Worm (Caenorhabditis elegans) whole organism, L4 larva: ENCODE results near the gene C06A1.7.
A peak's percentile ranks its signal among the peaks of the same experiment; 100 is the strongest.

Experiments used
- F26F4.8 ChIP-seq: fragments of 200-800 bp; sonication (Bioruptor generic); conservative IDR thresholded peaks from 2 replicates; pipeline ENCODE4 v1.3.6; 2022; ENCODE audit warnings: missing genetic modification characterization, missing compliant biosample characterization
- F44E2.7 ChIP-seq: fragments of 200-800 bp; sonication (Bioruptor generic); IDR thresholded peaks from 2 replicates; pipeline ENCODE4 v2.1.2; 2022; ENCODE audit warnings: missing genetic modification characterization, missing compliant biosample characterization
- R02D3.7 ChIP-seq: fragments of 150-350 bp; sonication (generic microtip); optimal IDR thresholded peaks from 3 replicates; lab custom pipeline; 2014; ENCODE audit warnings: missing biosample characterization, missing genetic modification characterization
- Y75B8A.6 ChIP-seq: fragments of 200-800 bp; sonication (Bioruptor generic); IDR thresholded peaks from 2 replicates; pipeline ENCODE4 v1.3.6; 2022; ENCODE audit warnings: missing genetic modification reagents, missing genetic modification characterization, missing compliant biosample characterization
- ZK337.2 ChIP-seq: fragments of 200-800 bp; sonication (Bioruptor generic); IDR thresholded peaks from 2 replicates; pipeline ENCODE4 v1.3.6; 2022; ENCODE audit warnings: missing genetic modification reagents, missing genetic modification characterization, missing compliant biosample characterization
- ama-1 ChIP-seq: fragments of 150-350 bp; optimal IDR thresholded peaks from 2 replicates; lab custom pipeline; 2014; ENCODE audit warnings: inconsistent platforms, mixed read lengths
- ceh-32 ChIP-seq: sonication (generic microtip); optimal IDR thresholded peaks from 2 replicates; lab custom pipeline; 2016; ENCODE audit warnings: mild to moderate bottlenecking, missing genetic modification characterization, missing compliant biosample characterization; ENCODE audit not compliant: poor library complexity
- cey-2 ChIP-seq: sonication (generic microtip); optimal IDR thresholded peaks from 3 replicates; lab custom pipeline; 2017; ENCODE audit warnings: missing genetic modification characterization, mild to moderate bottlenecking, missing compliant biosample characterization, antibody characterized with exemption, borderline replicate concordance; ENCODE audit not compliant: insufficient read depth
- ctbp-1 ChIP-seq: fragments of 200-800 bp; sonication (Bioruptor generic); IDR thresholded peaks from 2 replicates; pipeline ENCODE4 v1.3.6; 2022; ENCODE audit warnings: missing genetic modification reagents, missing genetic modification characterization, missing compliant biosample characterization
- dmd-6 ChIP-seq: fragments of 200-800 bp; sonication (Bioruptor generic); IDR thresholded peaks from 2 replicates; pipeline ENCODE4 v1.3.6; 2022; ENCODE audit warnings: missing genetic modification reagents, missing genetic modification characterization, missing compliant biosample characterization
- dmd-9 ChIP-seq: fragments of 200-800 bp; sonication (Bioruptor generic); IDR thresholded peaks from 2 replicates; pipeline ENCODE4 v1.3.6; 2022; ENCODE audit warnings: missing genetic modification reagents, missing genetic modification characterization, missing compliant biosample characterization
- duxl-1 ChIP-seq: sonication (generic microtip); optimal IDR thresholded peaks from 2 replicates; lab custom pipeline; 2016; ENCODE audit warnings: mild to moderate bottlenecking, missing genetic modification characterization, moderate library complexity, missing compliant biosample characterization; ENCODE audit not compliant: poor library complexity
- dve-1 ChIP-seq: sonication (generic microtip); optimal IDR thresholded peaks from 2 replicates; lab custom pipeline; 2017; ENCODE audit warnings: antibody characterized with exemption, mild to moderate bottlenecking, missing genetic modification characterization, missing compliant biosample characterization; ENCODE audit not compliant: insufficient read depth
- egl-43 ChIP-seq: fragments of 200-800 bp; sonication (Bioruptor generic); IDR thresholded peaks from 2 replicates; pipeline ENCODE4 v1.3.6; 2022; ENCODE audit warnings: missing genetic modification reagents, missing genetic modification characterization, missing compliant biosample characterization
- fkh-10 ChIP-seq: fragments of 150-350 bp; optimal IDR thresholded peaks from 2 replicates; lab custom pipeline; 2014; ENCODE audit warnings: missing biosample characterization, missing genetic modification reagents, missing genetic modification characterization
- fos-1 ChIP-seq: fragments of 150-350 bp; optimal IDR thresholded peaks from 2 replicates; lab custom pipeline; 2014; ENCODE audit warnings: missing biosample characterization, missing genetic modification characterization
- hif-1 ChIP-seq, 2 experiments: sonication (generic microtip); optimal IDR thresholded peaks; 2 replicates each; lab custom pipeline; 2016 to 2017; ENCODE audit warnings: missing compliant biosample characterization in 2 of 2, missing genetic modification characterization in 2 of 2, missing genetic modification reagents in 2 of 2, missing genotype in 2 of 2, mild to moderate bottlenecking in 1 of 2
- hlh-11 ChIP-seq: fragments of 200-800 bp; sonication (Bioruptor generic); optimal IDR thresholded peaks from 2 replicates; lab custom pipeline; 2018; ENCODE audit warnings: mild to moderate bottlenecking, missing genetic modification characterization, missing compliant biosample characterization
- hlh-30 ChIP-seq: sonication (generic microtip); optimal IDR thresholded peaks from 2 replicates; lab custom pipeline; 2017; ENCODE audit warnings: antibody characterized with exemption, mild to moderate bottlenecking, missing genetic modification characterization, missing compliant biosample characterization; ENCODE audit not compliant: insufficient read depth
- jun-1 ChIP-seq: fragments of 150-350 bp; optimal IDR thresholded peaks from 2 replicates; lab custom pipeline; 2014; ENCODE audit warnings: missing biosample characterization, missing genetic modification reagents, missing genetic modification characterization
- lin-1 ChIP-seq: fragments of 200-800 bp; sonication (Bioruptor generic); IDR thresholded peaks from 2 replicates; pipeline ENCODE4 v1.3.6; 2022; ENCODE audit warnings: missing genetic modification reagents, missing genetic modification characterization, missing compliant biosample characterization
- lin-13 ChIP-seq: fragments of 150-350 bp; optimal IDR thresholded peaks from 2 replicates; lab custom pipeline; 2014; ENCODE audit warnings: missing biosample characterization, missing genetic modification reagents, missing genetic modification characterization
- lin-38 ChIP-seq: fragments of 200-800 bp; sonication (Bioruptor generic); IDR thresholded peaks from 2 replicates; pipeline ENCODE4 v1.3.6; 2022; ENCODE audit warnings: missing genetic modification reagents, missing genetic modification characterization, missing compliant biosample characterization
- lin-39 ChIP-seq: fragments of 150-350 bp; optimal IDR thresholded peaks from 2 replicates; lab custom pipeline; 2014; ENCODE audit warnings: missing biosample characterization, missing genetic modification reagents, missing genetic modification characterization
- madf-9 ChIP-seq: fragments of 200-800 bp; sonication (Bioruptor generic); conservative IDR thresholded peaks from 2 replicates; pipeline ENCODE4 v1.3.6; 2022; ENCODE audit warnings: missing genetic modification reagents, missing genetic modification characterization, missing compliant biosample characterization
- mes-2 ChIP-seq: sonication (generic microtip); optimal IDR thresholded peaks from 2 replicates; lab custom pipeline; 2016; ENCODE audit warnings: missing genotype, mild to moderate bottlenecking, missing genetic modification characterization, missing compliant biosample characterization; ENCODE audit not compliant: poor library complexity, severe bottlenecking
- mxl-2 ChIP-seq: fragments of 200-800 bp; sonication (Bioruptor generic); conservative IDR thresholded peaks from 2 replicates; pipeline ENCODE4 v1.3.6; 2022; ENCODE audit warnings: missing genetic modification reagents, missing genetic modification characterization, missing compliant biosample characterization
- nhr-10 ChIP-seq: fragments of 150-350 bp; optimal IDR thresholded peaks from 2 replicates; lab custom pipeline; 2014; ENCODE audit warnings: missing biosample characterization, missing genetic modification characterization
- nhr-102 ChIP-seq: sonication (generic microtip); optimal IDR thresholded peaks from 2 replicates; lab custom pipeline; 2016; ENCODE audit warnings: mild to moderate bottlenecking, missing genetic modification characterization, moderate library complexity, missing compliant biosample characterization
- nhr-111 ChIP-seq: fragments of 200-800 bp; sonication (Bioruptor generic); optimal IDR thresholded peaks from 2 replicates; lab custom pipeline; 2018; ENCODE audit warnings: mild to moderate bottlenecking, missing genetic modification characterization, missing compliant biosample characterization
- nhr-237 ChIP-seq: sonication (generic microtip); optimal IDR thresholded peaks from 2 replicates; lab custom pipeline; 2017; ENCODE audit warnings: missing biosample characterization, missing genetic modification characterization
- nhr-25 ChIP-seq: sonication (generic microtip); optimal IDR thresholded peaks from 2 replicates; lab custom pipeline; 2017; ENCODE audit warnings: missing genetic modification characterization, mild to moderate bottlenecking, missing compliant biosample characterization, antibody characterized with exemption, moderate library complexity, borderline replicate concordance; ENCODE audit not compliant: insufficient read depth
- nhr-42 ChIP-seq: fragments of 200-800 bp; sonication (Bioruptor generic); IDR thresholded peaks from 2 replicates; pipeline ENCODE4 v1.3.6; 2022; ENCODE audit warnings: missing genetic modification characterization, missing compliant biosample characterization
- nhr-48 ChIP-seq: sonication (generic microtip); optimal IDR thresholded peaks from 2 replicates; lab custom pipeline; 2016; ENCODE audit warnings: mild to moderate bottlenecking, missing genetic modification characterization, missing compliant biosample characterization
- nhr-76 ChIP-seq: fragments of 150-350 bp; optimal IDR thresholded peaks from 2 replicates; lab custom pipeline; 2014; ENCODE audit warnings: missing biosample characterization, missing genetic modification characterization
- pha-4 ChIP-seq, 2 experiments: fragments of 150-350 bp in 1 of 2; fragments of 200-800 bp in 1 of 2; sonication (Bioruptor generic) in 1 of 2; IDR thresholded peaks in 1 of 2; optimal IDR thresholded peaks in 1 of 2; 2 replicates each; pipeline versions ENCODE4 v1.3.6 to Lab custom; 2014 to 2022; ENCODE audit warnings: missing genetic modification characterization in 2 of 2, missing genetic modification reagents in 2 of 2, missing biosample characterization in 1 of 2, missing compliant biosample characterization in 1 of 2
- php-3 ChIP-seq: fragments of 200-800 bp; sonication (Bioruptor generic); IDR thresholded peaks from 2 replicates; pipeline ENCODE4 v1.3.6; 2022; ENCODE audit warnings: missing genetic modification reagents, missing genetic modification characterization, missing compliant biosample characterization
- saeg-2 ChIP-seq: fragments of 200-800 bp; sonication (Bioruptor generic); IDR thresholded peaks from 2 replicates; pipeline ENCODE4 v1.3.6; 2022; ENCODE audit warnings: missing genetic modification reagents, missing genetic modification characterization, missing compliant biosample characterization
- skn-1 ChIP-seq: fragments of 150-350 bp; optimal IDR thresholded peaks from 2 replicates; lab custom pipeline; 2014; ENCODE audit warnings: missing biosample characterization, missing genetic modification characterization
- snpc-1.2 ChIP-seq: fragments of 200-800 bp; sonication (Bioruptor generic); IDR thresholded peaks from 2 replicates; pipeline ENCODE4 v1.3.6; 2022; ENCODE audit warnings: missing genetic modification reagents, missing genetic modification characterization, missing compliant biosample characterization
- spr-3 ChIP-seq: fragments of 200-800 bp; sonication (Bioruptor generic); optimal IDR thresholded peaks from 2 replicates; lab custom pipeline; 2018; ENCODE audit warnings: mild to moderate bottlenecking, missing genetic modification characterization, missing compliant biosample characterization
- tag-97 ChIP-seq: fragments of 200-800 bp; sonication (Bioruptor generic); IDR thresholded peaks from 2 replicates; pipeline ENCODE4 v1.3.6; 2022; ENCODE audit warnings: missing genetic modification characterization, missing compliant biosample characterization
- tra-1 ChIP-seq: fragments of 200-800 bp; sonication (Bioruptor generic); IDR thresholded peaks from 2 replicates; pipeline ENCODE4 v1.3.6; 2022; ENCODE audit warnings: missing genetic modification reagents, missing genetic modification characterization, missing compliant biosample characterization
- unc-39 ChIP-seq: sonication (generic microtip); optimal IDR thresholded peaks from 2 replicates; lab custom pipeline; 2017; ENCODE audit warnings: missing biosample characterization, missing genetic modification characterization
- vab-7 ChIP-seq: fragments of 200-800 bp; sonication (Bioruptor generic); IDR thresholded peaks from 2 replicates; pipeline ENCODE4 v1.3.6; 2022; ENCODE audit warnings: missing genetic modification reagents, missing genetic modification characterization, missing compliant biosample characterization
- zag-1 ChIP-seq: fragments of 150-350 bp; optimal IDR thresholded peaks from 2 replicates; lab custom pipeline; 2014; ENCODE audit warnings: missing biosample characterization, missing genetic modification characterization
- zfp-3 ChIP-seq: fragments of 200-800 bp; sonication (Bioruptor generic); conservative IDR thresholded peaks from 2 replicates; pipeline ENCODE4 v1.3.6; 2022; ENCODE audit warnings: missing genetic modification reagents, missing genetic modification characterization, missing compliant biosample characterization

C06A1.7 gene

ce11 chrII:10546784-10547087 is 18.0 kb upstream of the C06A1.7 start (continued):
- TF ChIP-seq nhr-237 (no peak), nhr-42 (GFP tag; lab: Robert Waterston, UW) (no peak), cey-2 (no peak), zag-1 (tag; lab: Kevin White, UChicago) (no peak), tag-97 (GFP tag; lab: Robert Waterston, UW) (no peak)

- TF ChIP-seq fkh-10 (GFP tag; lab: Kevin White, UChicago) (no peak), dmd-6 (GFP tag; lab: Robert Waterston, UW) (peak; percentile 31; the same call in 1 of the 2 replicates), vab-7 (peak; percentile 31; the same call in 1 of the 2 replicates), nhr-10 (tag; lab: Kevin White, UChicago) (no peak), spr-3 (GFP tag; lab: Kevin White, UChicago) (no peak), skn-1 (no peak), mes-2 (tag; lab: Kevin White, UChicago) (no peak), fos-1 (no peak), egl-43 (GFP tag; lab: Robert Waterston, UW) (peak; percentile 85), lin-39 (tag; lab: Kevin White, UChicago) (no peak), lin-38 (GFP tag; lab: Robert Waterston, UW) (no peak), madf-9 (GFP tag; lab: Robert Waterston, UW) (peak; percentile 26; the same call in 1 of the 2 replicates), unc-39 (tag; lab: Kevin White, UChicago) (no peak), lin-1 (0 out of 2 replicates have a peak, but pooled peaks have one; percentile 7), saeg-2 (GFP tag; lab: Robert Waterston, UW) (0 out of 2 replicates have a peak, but pooled peaks have one; percentile 56), R02D3.7 (tag; lab: Kevin White, UChicago) (no peak), nhr-76 (tag; lab: Kevin White, UChicago) (no peak), cey-2 (no peak), pha-4 (GFP tag; IDR thresholded peaks at IDR 0.05; lab: Robert Waterston, UW) (peak; percentile 68), pha-4 (tag; optimal IDR thresholded peaks at IDR 0.05; lab: Kevin White, UChicago) (no peak), F26F4.8 (GFP tag; lab: Robert Waterston, UW) (no peak), hlh-11 (no peak), zfp-3 (GFP tag; lab: Robert Waterston, UW) (peak; percentile 69), ZK337.2 (GFP tag; lab: Robert Waterston, UW) (no peak), ama-1 (lab: Kevin White, UChicago) (no peak), hif-1 (tag; optimal IDR thresholded peaks at IDR 0.05; lab: Kevin White, UChicago) (peak in 1 of 2 experiments; percentile 55), ctbp-1 (GFP tag; lab: Robert Waterston, UW) (peak; percentile 54), php-3 (GFP tag; lab: Robert Waterston, UW) (0 out of 2 replicates have a peak, but pooled peaks have one; percentile 22), mxl-2 (no peak), nhr-48 (tag; lab: Kevin White, UChicago) (no peak), dve-1 (tag; lab: Kevin White, UChicago) (no peak), tag-97 (GFP tag; lab: Robert Waterston, UW) (no peak), nhr-102 (no peak), duxl-1 (tag; lab: Kevin White, UChicago) (no peak), nhr-237 (no peak), tra-1 (GFP tag; lab: Robert Waterston, UW) (peak; percentile 39; the same call in 1 of the 2 replicates), snpc-1.2 (GFP tag; lab: Robert Waterston, UW) (no peak; the same call in 1 of the 2 replicates), ceh-32 (tag; lab: Kevin White, UChicago) (no peak), nhr-111 (no peak), nhr-25 (tag; lab: Kevin White, UChicago) (no peak), hlh-30 (tag; lab: Kevin White, UChicago) (no peak), F44E2.7 (no peak), lin-13 (GFP tag; lab: Kevin White, UChicago) (no peak), Y75B8A.6 (GFP tag; lab: Robert Waterston, UW) (peak; percentile 35; the same call in 1 of the 2 replicates), dmd-9 (0 out of 2 replicates have a peak, but pooled peaks have one; percentile 47), jun-1 (tag; lab: Kevin White, UChicago) (no peak)
These were observed 17.4 kb upstream of the C06A1.7 start for ce11 chrII:10547311-10547710.
